Worm (Caenorhabditis elegans) whole organism, late embryonic: ENCODE data around the gene cyp-29A4.

Experiments
- C38D4.7 ChIP-seq: fragments of 200-800 bp; sonication (Bioruptor generic); optimal IDR thresholded peaks from 2 replicates; lab custom pipeline; 2018; ENCODE audit warnings: mild to moderate bottlenecking, missing genetic modification characterization, moderate library complexity, missing compliant biosample characterization
- K09A11.1 ChIP-seq: sonication (generic microtip); optimal IDR thresholded peaks from 2 replicates; lab custom pipeline; 2017; ENCODE audit warnings: antibody characterized with exemption, mild to moderate bottlenecking, missing genetic modification characterization, missing compliant biosample characterization; ENCODE audit not compliant: insufficient read depth
- ahr-1 ChIP-seq: sonication (generic microtip); optimal IDR thresholded peaks from 2 replicates; lab custom pipeline; 2016; ENCODE audit warnings: missing genetic modification characterization, missing compliant biosample characterization
- ama-1 ChIP-seq: fragments of 150-350 bp; optimal IDR thresholded peaks from 2 replicates; lab custom pipeline; 2014
- ceh-14 ChIP-seq: sonication (generic microtip); optimal IDR thresholded peaks from 2 replicates; lab custom pipeline; 2016; ENCODE audit warnings: missing genotype, missing genetic modification characterization, missing compliant biosample characterization
- ceh-18 ChIP-seq: sonication (generic microtip); optimal IDR thresholded peaks from 2 replicates; lab custom pipeline; 2016; ENCODE audit warnings: missing genetic modification characterization, missing compliant biosample characterization
- ceh-19 ChIP-seq: fragments of 200-800 bp; sonication (Bioruptor generic); optimal IDR thresholded peaks from 2 replicates; lab custom pipeline; 2018; ENCODE audit warnings: mild to moderate bottlenecking, missing genetic modification characterization, missing compliant biosample characterization
- ceh-2 ChIP-seq: sonication (generic microtip); optimal IDR thresholded peaks from 2 replicates; lab custom pipeline; 2016; ENCODE audit warnings: missing genotype, missing genetic modification characterization, missing compliant biosample characterization
- ceh-30 ChIP-seq: fragments of 150-350 bp; optimal IDR thresholded peaks from 2 replicates; lab custom pipeline; 2014; ENCODE audit warnings: missing biosample characterization, missing genetic modification characterization
- ceh-31 ChIP-seq: sonication (generic microtip); optimal IDR thresholded peaks from 2 replicates; lab custom pipeline; 2016; ENCODE audit warnings: missing genetic modification characterization, missing compliant biosample characterization
- ceh-34 ChIP-seq: sonication (generic microtip); optimal IDR thresholded peaks from 2 replicates; lab custom pipeline; 2016; ENCODE audit warnings: mild to moderate bottlenecking, missing genetic modification characterization, missing compliant biosample characterization
- ceh-9 ChIP-seq: sonication (generic microtip); optimal IDR thresholded peaks from 2 replicates; lab custom pipeline; 2016; ENCODE audit warnings: mild to moderate bottlenecking, missing genetic modification characterization, inconsistent platforms, missing compliant biosample characterization
- che-1 ChIP-seq: sonication (generic microtip); optimal IDR thresholded peaks from 2 replicates; lab custom pipeline; 2016; ENCODE audit warnings: mild to moderate bottlenecking, missing genetic modification characterization, missing compliant biosample characterization
- elt-2 ChIP-seq: sonication (generic microtip); optimal IDR thresholded peaks from 2 replicates; lab custom pipeline; 2016; ENCODE audit warnings: missing genetic modification reagents, missing genetic modification characterization, missing compliant biosample characterization
- elt-4 ChIP-seq: sonication (generic microtip); optimal IDR thresholded peaks from 2 replicates; lab custom pipeline; 2016; ENCODE audit warnings: missing genetic modification characterization, missing compliant biosample characterization
- ets-4 ChIP-seq: sonication (generic microtip); optimal IDR thresholded peaks from 2 replicates; lab custom pipeline; 2016; ENCODE audit warnings: missing genetic modification characterization, missing compliant biosample characterization
- eyg-1 ChIP-seq: sonication (generic microtip); optimal IDR thresholded peaks from 2 replicates; lab custom pipeline; 2016; ENCODE audit warnings: missing genotype, missing genetic modification characterization, missing compliant biosample characterization
- fax-1 ChIP-seq: sonication (generic microtip); optimal IDR thresholded peaks from 2 replicates; lab custom pipeline; 2016; ENCODE audit warnings: missing genotype, missing genetic modification characterization, missing compliant biosample characterization
- fkh-10 ChIP-seq: fragments of 150-350 bp; optimal IDR thresholded peaks from 2 replicates; lab custom pipeline; 2014; ENCODE audit warnings: missing biosample characterization, missing genetic modification reagents, missing genetic modification characterization
- fkh-6 ChIP-seq: sonication (generic microtip); optimal IDR thresholded peaks from 2 replicates; lab custom pipeline; 2016; ENCODE audit warnings: missing genetic modification characterization, missing compliant biosample characterization
- hlh-13 ChIP-seq: fragments of 200-800 bp; sonication (Bioruptor generic); optimal IDR thresholded peaks from 2 replicates; lab custom pipeline; 2018; ENCODE audit warnings: mild to moderate bottlenecking, missing genetic modification characterization, missing compliant biosample characterization
- hlh-15 ChIP-seq: sonication (generic microtip); optimal IDR thresholded peaks from 2 replicates; lab custom pipeline; 2016; ENCODE audit warnings: missing genetic modification characterization, missing compliant biosample characterization
- lim-6 ChIP-seq: sonication (generic microtip); optimal IDR thresholded peaks from 2 replicates; lab custom pipeline; 2016; ENCODE audit warnings: missing genetic modification characterization, missing compliant biosample characterization
- lin-11 ChIP-seq: fragments of 200-800 bp; sonication (Bioruptor generic); optimal IDR thresholded peaks from 2 replicates; lab custom pipeline; 2018; ENCODE audit warnings: mild to moderate bottlenecking, missing genetic modification characterization, missing compliant biosample characterization
- mec-3 ChIP-seq: sonication (generic microtip); optimal IDR thresholded peaks from 2 replicates; lab custom pipeline; 2016; ENCODE audit warnings: borderline replicate concordance, missing genetic modification characterization, missing compliant biosample characterization
- nhr-11 ChIP-seq: fragments of 150-350 bp; optimal IDR thresholded peaks from 2 replicates; lab custom pipeline; 2014; ENCODE audit warnings: missing biosample characterization, missing genetic modification characterization
- nhr-232 ChIP-seq: sonication (generic microtip); optimal IDR thresholded peaks from 2 replicates; lab custom pipeline; 2016; ENCODE audit warnings: missing genetic modification characterization, missing compliant biosample characterization
- npax-4 ChIP-seq: sonication (generic microtip); optimal IDR thresholded peaks from 2 replicates; lab custom pipeline; 2016; ENCODE audit warnings: missing genetic modification characterization, missing compliant biosample characterization
- odd-2 ChIP-seq: sonication (generic microtip); optimal IDR thresholded peaks from 2 replicates; lab custom pipeline; 2017; ENCODE audit warnings: antibody characterized with exemption, mild to moderate bottlenecking, missing genetic modification characterization, missing compliant biosample characterization
- pag-3 ChIP-seq: sonication (generic microtip); optimal IDR thresholded peaks from 2 replicates; lab custom pipeline; 2016; ENCODE audit warnings: missing compliant biosample characterization, missing genetic modification characterization, borderline replicate concordance
- pat-9 ChIP-seq: fragments of 200-800 bp; sonication (Bioruptor generic); optimal IDR thresholded peaks from 2 replicates; lab custom pipeline; 2018; ENCODE audit warnings: mild to moderate bottlenecking, missing genetic modification characterization, moderate library complexity, missing compliant biosample characterization
- pax-1 ChIP-seq: fragments of 150-350 bp; optimal IDR thresholded peaks from 2 replicates; lab custom pipeline; 2014; ENCODE audit warnings: missing biosample characterization, missing genetic modification characterization
- pha-2 ChIP-seq: sonication (generic microtip); optimal IDR thresholded peaks from 2 replicates; lab custom pipeline; 2017; ENCODE audit warnings: mild to moderate bottlenecking, missing genetic modification characterization, missing compliant biosample characterization
- pros-1 ChIP-seq: fragments of 150-350 bp; optimal IDR thresholded peaks from 2 replicates; lab custom pipeline; 2014; ENCODE audit warnings: missing biosample characterization, missing genetic modification reagents, missing genetic modification characterization
- ref-2 ChIP-seq: sonication (generic microtip); optimal IDR thresholded peaks from 2 replicates; lab custom pipeline; 2016; ENCODE audit warnings: missing genetic modification characterization, missing compliant biosample characterization
- rnt-1 ChIP-seq: sonication (generic microtip); optimal IDR thresholded peaks from 2 replicates; lab custom pipeline; 2016; ENCODE audit warnings: missing genetic modification characterization, missing compliant biosample characterization
- sdc-2 ChIP-seq: sonication (generic microtip); optimal IDR thresholded peaks from 2 replicates; lab custom pipeline; 2016; ENCODE audit warnings: missing genotype, missing genetic modification characterization, missing compliant biosample characterization
- sox-4 ChIP-seq: sonication (generic microtip); optimal IDR thresholded peaks from 2 replicates; lab custom pipeline; 2017; ENCODE audit warnings: mild to moderate bottlenecking, missing genetic modification characterization, inconsistent platforms, missing compliant biosample characterization
- tbx-2 ChIP-seq: sonication (generic microtip); optimal IDR thresholded peaks from 2 replicates; lab custom pipeline; 2016; ENCODE audit warnings: missing genetic modification characterization, missing compliant biosample characterization
- tbx-7 ChIP-seq: sonication (generic microtip); optimal IDR thresholded peaks from 2 replicates; lab custom pipeline; 2016; ENCODE audit warnings: missing genotype, missing genetic modification characterization, missing compliant biosample characterization
- ttx-3 ChIP-seq: sonication (generic microtip); optimal IDR thresholded peaks from 2 replicates; lab custom pipeline; 2016; ENCODE audit warnings: missing genetic modification reagents, missing genetic modification characterization, missing compliant biosample characterization
- unc-86 ChIP-seq: sonication (generic microtip); optimal IDR thresholded peaks from 2 replicates; lab custom pipeline; 2016; ENCODE audit warnings: missing genetic modification characterization, missing compliant biosample characterization
- ztf-16 ChIP-seq: sonication (generic microtip); optimal IDR thresholded peaks from 2 replicates; lab custom pipeline; 2017; ENCODE audit warnings: missing genetic modification characterization, missing compliant biosample characterization

The cyp-29A4 gene

ce11 chrV:9630944-9631343 lies 23.6 kb upstream of the cyp-29A4 start, which contains the start of gene T06E4.5:
TSS of gene T06E4.5 (plus strand) at chrV:9631244.
- TF ChIP-seq ahr-1 (tag; lab: Kevin White, UChicago), result no peak
- no peak for TF ChIP-seq elt-4 (tag; lab: Kevin White, UChicago)
- TF ChIP-seq hlh-13 (GFP tag; lab: Kevin White, UChicago), result no peak
- no peak for TF ChIP-seq ceh-2 (tag; lab: Kevin White, UChicago)
- TF ChIP-seq tbx-7 (tag; lab: Kevin White, UChicago), result no peak
- no peak for TF ChIP-seq npax-4 (tag; lab: Kevin White, UChicago)
- no peak for TF ChIP-seq ceh-9
- TF ChIP-seq sox-4 (tag; lab: Kevin White, UChicago), result no peak
- no peak for TF ChIP-seq ceh-31 (tag; lab: Kevin White, UChicago)
- TF ChIP-seq lin-11 (tag; lab: Kevin White, UChicago), result no peak

ce11 chrV:9632348-9632747 lies 22.2 kb upstream of the cyp-29A4 start:
- TF ChIP-seq fkh-6 (tag; lab: Kevin White, UChicago) (no peak), ahr-1 (tag; lab: Kevin White, UChicago) (no peak), odd-2 (tag; lab: Kevin White, UChicago) (no peak), ttx-3 (tag; lab: Kevin White, UChicago) (no peak), sox-4 (tag; lab: Kevin White, UChicago) (no peak), ceh-14 (no peak), hlh-13 (GFP tag; lab: Kevin White, UChicago) (no peak), mec-3 (no peak), pha-2 (no peak), ceh-9 (no peak), ceh-19 (GFP tag; lab: Kevin White, UChicago) (no peak), che-1 (tag; lab: Kevin White, UChicago) (no peak), ceh-18 (tag; lab: Kevin White, UChicago) (no peak), nhr-232 (tag; lab: Kevin White, UChicago) (no peak), pros-1 (tag; lab: Kevin White, UChicago) (no peak), ama-1 (lab: Kevin White, UChicago) (no peak), fkh-10 (no peak)
- TF ChIP-seq, all 69 proteins: peak for 0

ce11 chrV:9633313-9633712 lies 21.2 kb upstream of the cyp-29A4 start, which contains the start of gene col-147:
TSS of gene col-147 (minus strand) at chrV:9633338.
- TF ChIP-seq ceh-9 (no peak), eyg-1 (no peak), elt-4 (tag; lab: Kevin White, UChicago) (no peak), K09A11.1 (tag; lab: Kevin White, UChicago) (no peak), ets-4 (no peak), elt-2 (tag; lab: Kevin White, UChicago) (no peak)

ce11 chrV:9645507-9645906 lies 9.0 kb upstream of the cyp-29A4 start, which contains the start of the genes atl-1 and hcp-2:
TSS of gene atl-1 (minus strand) at chrV:9645595.
TSS of gene hcp-2 (plus strand) at chrV:9645859.
- TF ChIP-seq tbx-2 (no peak), ttx-3 (tag; lab: Kevin White, UChicago) (no peak), fkh-6 (tag; lab: Kevin White, UChicago) (no peak), ceh-9 (no peak)

- TF ChIP-seq pax-1 (tag; lab: Kevin White, UChicago) (no peak), ztf-16 (tag; lab: Kevin White, UChicago) (no peak), sdc-2 (no peak), lin-11 (tag; lab: Kevin White, UChicago) (no peak), C38D4.7 (GFP tag; lab: Kevin White, UChicago) (no peak), ceh-30 (tag; lab: Kevin White, UChicago) (no peak), elt-4 (tag; lab: Kevin White, UChicago) (no peak), ceh-34 (tag; lab: Kevin White, UChicago) (no peak), nhr-11 (tag; lab: Kevin White, UChicago) (no peak), hlh-15 (no peak), unc-86 (tag; lab: Kevin White, UChicago) (no peak), pat-9 (tag; lab: Kevin White, UChicago) (no peak), rnt-1 (no peak), lim-6 (tag; lab: Kevin White, UChicago) (no peak), pag-3 (tag; lab: Kevin White, UChicago) (no peak), fax-1 (tag; lab: Kevin White, UChicago) (no peak), hlh-13 (GFP tag; lab: Kevin White, UChicago) (no peak), ref-2 (tag; lab: Kevin White, UChicago) (no peak)
Observed at ce11 chrV:9651294-9651693, 3.3 kb upstream of the cyp-29A4 start, which contains the start of gene T06E4.21. TSS of gene T06E4.21 (plus strand) at chrV:9651594.
